Fruit fly (Drosophila melanogaster): Measurements from ENCODE around the gene CG13692.

Gene CG13692

dm6 chr2L:429680-430484 is 8.3 kb downstream of the CG13692 start (continued):
- no peak for TF ChIP-seq CG7987 (GFP tag; optimal IDR thresholded peaks at IDR 0.05)
- TF ChIP-seq fd102C (GFP tag; optimal IDR thresholded peaks at IDR 0.05): no peak
- TF ChIP-seq Usf (GFP tag; optimal IDR thresholded peaks at IDR 0.05): peak; percentile 39
- TF ChIP-seq jigr1 (GFP tag; IDR thresholded peaks at IDR 0.05): no peak
- TF ChIP-seq CG1832 (GFP tag; optimal IDR thresholded peaks at IDR 0.05): no peak
- peak; percentile 39 for TF ChIP-seq eyg (GFP tag; optimal IDR thresholded peaks at IDR 0.05)
- no peak for TF ChIP-seq amos (GFP tag; IDR thresholded peaks at IDR 0.05; ENCODE audit: partially characterized antibody)
- no peak for TF ChIP-seq CG17385 (GFP tag; optimal IDR thresholded peaks at IDR 0.05)
- no peak for TF ChIP-seq run (tag; optimal IDR thresholded peaks at IDR 0.05)
- no peak for TF ChIP-seq CG8290 (GFP tag; optimal IDR thresholded peaks at IDR 0.05)
- TF ChIP-seq CG8290 (tag; optimal IDR thresholded peaks at IDR 0.05): no peak
- TF ChIP-seq CG10431 (GFP tag; optimal IDR thresholded peaks at IDR 0.05): no peak
- no peak for TF ChIP-seq CG7271 (tag; optimal IDR thresholded peaks at IDR 0.05)
- no peak for TF ChIP-seq Lpt (GFP tag; optimal IDR thresholded peaks at IDR 0.05)
- TF ChIP-seq CG10654 (GFP tag; optimal IDR thresholded peaks at IDR 0.05): peak; percentile 19
- no peak for TF ChIP-seq CG2116 (GFP tag; optimal IDR thresholded peaks at IDR 0.05)
- TF ChIP-seq Hr51 (GFP tag; optimal IDR thresholded peaks at IDR 0.05): peak in 1 of 2 experiments; percentile 39
- TF ChIP-seq pita (GFP tag; optimal IDR thresholded peaks at IDR 0.05): no peak
- 0 out of 2 replicates have a peak, but pooled peaks have one; percentile 21 for TF ChIP-seq CG11085 (GFP tag; IDR thresholded peaks at IDR 0.05)
- TF ChIP-seq CG2129 (GFP tag; IDR thresholded peaks at IDR 0.05; ENCODE audit: partially characterized antibody): no peak
- TF ChIP-seq sug (tag; optimal IDR thresholded peaks at IDR 0.05): no peak
- no peak for TF ChIP-seq emc (GFP tag; optimal IDR thresholded peaks at IDR 0.05)
- no peak for TF ChIP-seq CG15011 (GFP tag; optimal IDR thresholded peaks at IDR 0.05)
- TF ChIP-seq zen2 (GFP tag; IDR thresholded peaks at IDR 0.05; ENCODE audit: partially characterized antibody): no peak
- no peak for TF ChIP-seq Taf1 (GFP tag; IDR thresholded peaks at IDR 0.05)
- no peak for TF ChIP-seq cas (GFP tag; IDR thresholded peaks at IDR 0.05)
- TF ChIP-seq Eip74EF (GFP tag; optimal IDR thresholded peaks at IDR 0.05): no peak
- TF ChIP-seq CG8944 (GFP tag; optimal IDR thresholded peaks at IDR 0.05): peak; percentile 60
- no peak for TF ChIP-seq esg (GFP tag; conservative IDR thresholded peaks at IDR 0.05)
- TF ChIP-seq Nf-YB (GFP tag; optimal IDR thresholded peaks at IDR 0.05): no peak
- no peak for TF ChIP-seq CG12104 (GFP tag; optimal IDR thresholded peaks at IDR 0.05)
- TF ChIP-seq Ravus (GFP tag; IDR thresholded peaks at IDR 0.05): no peak
- TF ChIP-seq ato (GFP tag; IDR thresholded peaks at IDR 0.05; ENCODE audit: partially characterized antibody): no peak
- no peak for TF ChIP-seq CG31365 (tag; optimal IDR thresholded peaks at IDR 0.05)
- TF ChIP-seq sim (GFP tag; IDR thresholded peaks at IDR 0.05): peak; percentile 63; the same call in 1 of the 2 replicates
- TF ChIP-seq CG1602 (GFP tag; optimal IDR thresholded peaks at IDR 0.05): peak; percentile 41
- TF ChIP-seq wek (GFP tag; optimal IDR thresholded peaks at IDR 0.05): no peak
- peak; percentile 44 for TF ChIP-seq Max (GFP tag; optimal IDR thresholded peaks at IDR 0.05)
- TF ChIP-seq vfl (GFP tag; optimal IDR thresholded peaks at IDR 0.05): peak; percentile 59
- peak; percentile 57 for TF ChIP-seq CG6689 (GFP tag; IDR thresholded peaks at IDR 0.05)
- peak; percentile 36 for TF ChIP-seq shn (GFP tag; optimal IDR thresholded peaks at IDR 0.05)
- peak; percentile 71 for TF ChIP-seq CG30403 (GFP tag; optimal IDR thresholded peaks at IDR 0.05)
- TF ChIP-seq CG12219 (GFP tag; optimal IDR thresholded peaks at IDR 0.05): no peak
- TF ChIP-seq Hand (GFP tag; optimal IDR thresholded peaks at IDR 0.05): no peak
- no peak for TF ChIP-seq dimm (GFP tag; IDR thresholded peaks at IDR 0.05)
- peak; percentile 23 for TF ChIP-seq bab2 (GFP tag; optimal IDR thresholded peaks at IDR 0.05)
- TF ChIP-seq CG13624 (GFP tag; optimal IDR thresholded peaks at IDR 0.05): peak; percentile 42
- 0 out of 3 replicates have a peak, but pooled peaks have one; percentile 42 for TF ChIP-seq CG11093 (GFP tag; IDR thresholded peaks at IDR 0.05)
- no peak for TF ChIP-seq Hr39 (optimal IDR thresholded peaks at IDR 0.05)
- peak; percentile 59; the same call in 1 of the 3 replicates for TF ChIP-seq ken (GFP tag; IDR thresholded peaks at IDR 0.05)

Measured in whole organism, embryonic.